Worm (Caenorhabditis elegans) whole organism, L4 larva: ENCODE data around the gene R04F11.2.

Source experiments
- R02D3.7 ChIP-seq: fragments of 150-350 bp; sonication (generic microtip); optimal IDR thresholded peaks from 3 replicates; lab custom pipeline; 2014; ENCODE audit warnings: missing biosample characterization, missing genetic modification characterization
- ctbp-1 ChIP-seq: fragments of 200-800 bp; sonication (Bioruptor generic); IDR thresholded peaks from 2 replicates; pipeline ENCODE4 v1.3.6; 2022; ENCODE audit warnings: missing genetic modification reagents, missing genetic modification characterization, missing compliant biosample characterization
- daf-12 ChIP-seq: fragments of 150-350 bp; optimal IDR thresholded peaks from 2 replicates; lab custom pipeline; 2014; ENCODE audit warnings: missing biosample characterization, missing genetic modification reagents, missing genetic modification characterization
- daf-19 ChIP-seq: fragments of 200-800 bp; sonication (Bioruptor generic); conservative IDR thresholded peaks from 2 replicates; pipeline ENCODE4 v1.3.6; 2022; ENCODE audit warnings: missing genetic modification characterization, missing compliant biosample characterization
- egl-43 ChIP-seq: fragments of 200-800 bp; sonication (Bioruptor generic); IDR thresholded peaks from 2 replicates; pipeline ENCODE4 v1.3.6; 2022; ENCODE audit warnings: missing genetic modification reagents, missing genetic modification characterization, missing compliant biosample characterization
- lin-15B ChIP-seq: fragments of 150-350 bp; sonication (generic microtip); optimal IDR thresholded peaks from 3 replicates; lab custom pipeline; 2014; ENCODE audit warnings: missing biosample characterization, missing genetic modification characterization
- nhr-10 ChIP-seq: fragments of 150-350 bp; optimal IDR thresholded peaks from 2 replicates; lab custom pipeline; 2014; ENCODE audit warnings: missing biosample characterization, missing genetic modification characterization
- nhr-237 ChIP-seq: sonication (generic microtip); optimal IDR thresholded peaks from 2 replicates; lab custom pipeline; 2017; ENCODE audit warnings: missing biosample characterization, missing genetic modification characterization

- TF ChIP-seq R02D3.7 (tag; lab: Kevin White, UChicago) = no peak
- no peak for TF ChIP-seq lin-15B (tag; lab: Kevin White, UChicago)
- no peak for TF ChIP-seq nhr-10 (tag; lab: Kevin White, UChicago)
- no peak for TF ChIP-seq daf-19 (GFP tag; lab: Robert Waterston, UW)
- no peak for TF ChIP-seq ctbp-1 (GFP tag; lab: Robert Waterston, UW)
- TF ChIP-seq nhr-237 (tag; lab: Kevin White, UChicago) = no peak
- TF ChIP-seq egl-43 (GFP tag; lab: Robert Waterston, UW) = no peak
- no peak for TF ChIP-seq daf-12
These were observed 26.7 kb downstream of the R04F11.2 start, which contains the start of gene F23H12.3 for ce11 chrV:12344845-12345244.
